Worm (Caenorhabditis elegans) whole organism, L2 larva: ENCODE results near the gene acdh-10.

Experiments
- C34F6.9 ChIP-seq: fragments of 150-350 bp; optimal IDR thresholded peaks from 2 replicates; lab custom pipeline; 2014; ENCODE audit warnings: missing biosample characterization, missing genetic modification characterization
- F13H6.1 ChIP-seq: sonication (generic microtip); optimal IDR thresholded peaks from 2 replicates; lab custom pipeline; 2016; ENCODE audit warnings: missing genetic modification characterization, missing compliant biosample characterization
- R02D3.7 ChIP-seq: fragments of 150-350 bp; optimal IDR thresholded peaks from 2 replicates; lab custom pipeline; 2014; ENCODE audit warnings: missing biosample characterization, missing genetic modification characterization
- ZK546.5 ChIP-seq: sonication (generic microtip); optimal IDR thresholded peaks from 2 replicates; lab custom pipeline; 2017; ENCODE audit warnings: missing biosample characterization, missing genetic modification characterization
- alr-1 ChIP-seq: fragments of 150-350 bp; optimal IDR thresholded peaks from 2 replicates; lab custom pipeline; 2014; ENCODE audit warnings: missing biosample characterization, missing genetic modification characterization
- ama-1 ChIP-seq: fragments of 150-350 bp; optimal IDR thresholded peaks from 2 replicates; lab custom pipeline; 2018; ENCODE audit warnings: inconsistent platforms
- blmp-1 ChIP-seq: sonication (generic microtip); optimal IDR thresholded peaks from 2 replicates; lab custom pipeline; 2017; ENCODE audit warnings: missing genetic modification characterization, mild to moderate bottlenecking, missing compliant biosample characterization, antibody characterized with exemption, moderate library complexity; ENCODE audit not compliant: insufficient read depth
- ceh-16 ChIP-seq: fragments of 150-350 bp; optimal IDR thresholded peaks from 2 replicates; lab custom pipeline; 2014; ENCODE audit warnings: missing biosample characterization, missing genetic modification characterization
- ceh-82 ChIP-seq: fragments of 150-350 bp; optimal IDR thresholded peaks from 2 replicates; lab custom pipeline; 2014; ENCODE audit warnings: missing biosample characterization, missing genetic modification characterization
- crh-2 ChIP-seq: sonication (generic microtip); optimal IDR thresholded peaks from 2 replicates; lab custom pipeline; 2017; ENCODE audit warnings: missing biosample characterization, missing genetic modification characterization
- dmd-4 ChIP-seq: sonication (generic microtip); optimal IDR thresholded peaks from 2 replicates; lab custom pipeline; 2017; ENCODE audit warnings: missing biosample characterization, missing genetic modification characterization
- egl-27 ChIP-seq: sonication (generic microtip); optimal IDR thresholded peaks from 3 replicates; lab custom pipeline; 2017; ENCODE audit warnings: missing biosample characterization, missing genetic modification reagents, missing genetic modification characterization
- elt-3 ChIP-seq: sonication (generic microtip); optimal IDR thresholded peaks from 2 replicates; lab custom pipeline; 2017; ENCODE audit warnings: missing biosample characterization, missing genetic modification characterization
- fos-1 ChIP-seq: fragments of 150-350 bp; optimal IDR thresholded peaks from 2 replicates; lab custom pipeline; 2014; ENCODE audit warnings: missing biosample characterization, missing genetic modification characterization
- gmeb-1 ChIP-seq: fragments of 150-350 bp; optimal IDR thresholded peaks from 2 replicates; lab custom pipeline; 2014; ENCODE audit warnings: missing biosample characterization, missing genetic modification characterization
- lin-11 ChIP-seq: fragments of 150-350 bp; sonication (generic microtip); optimal IDR thresholded peaks from 2 replicates; lab custom pipeline; 2014; ENCODE audit warnings: missing biosample characterization, missing genetic modification characterization, inconsistent platforms, mixed read lengths
- lin-13 ChIP-seq: fragments of 150-350 bp; optimal IDR thresholded peaks from 2 replicates; lab custom pipeline; 2014; ENCODE audit warnings: missing biosample characterization, missing genetic modification reagents, missing genetic modification characterization
- lsy-2 ChIP-seq, 2 experiments: fragments of 150-350 bp in 1 of 2; sonication (generic microtip) in 1 of 2; optimal IDR thresholded peaks; 2 replicates each; lab custom pipeline; 2014 to 2017; ENCODE audit warnings: missing biosample characterization in 2 of 2, missing genetic modification characterization in 2 of 2
- mab-5 ChIP-seq: fragments of 150-350 bp; optimal IDR thresholded peaks from 2 replicates; lab custom pipeline; 2014; ENCODE audit warnings: missing biosample characterization, missing genetic modification characterization
- nhr-10 ChIP-seq: sonication (generic microtip); optimal IDR thresholded peaks from 2 replicates; lab custom pipeline; 2017; ENCODE audit warnings: missing biosample characterization, missing genetic modification characterization
- nhr-11 ChIP-seq: fragments of 150-350 bp; optimal IDR thresholded peaks from 2 replicates; lab custom pipeline; 2014; ENCODE audit warnings: missing biosample characterization, missing genetic modification characterization
- nhr-12 ChIP-seq: fragments of 150-350 bp; optimal IDR thresholded peaks from 2 replicates; lab custom pipeline; 2014; ENCODE audit warnings: missing biosample characterization, missing genetic modification characterization
- nhr-129 ChIP-seq: fragments of 150-350 bp; optimal IDR thresholded peaks from 2 replicates; lab custom pipeline; 2014; ENCODE audit warnings: missing biosample characterization, missing genetic modification characterization
- nhr-21 ChIP-seq: fragments of 150-350 bp; optimal IDR thresholded peaks from 2 replicates; lab custom pipeline; 2014; ENCODE audit warnings: missing biosample characterization, missing genetic modification characterization
- nhr-237 ChIP-seq: fragments of 150-350 bp; optimal IDR thresholded peaks from 2 replicates; lab custom pipeline; 2014; ENCODE audit warnings: missing biosample characterization, missing genetic modification characterization
- nhr-25 ChIP-seq: fragments of 150-350 bp; sonication (generic microtip); optimal IDR thresholded peaks from 3 replicates; lab custom pipeline; 2014; ENCODE audit warnings: missing biosample characterization, missing genetic modification characterization
- nhr-6 ChIP-seq: fragments of 150-350 bp; optimal IDR thresholded peaks from 2 replicates; lab custom pipeline; 2014; ENCODE audit warnings: missing biosample characterization, missing genetic modification characterization
- nhr-77 ChIP-seq: fragments of 150-350 bp; optimal IDR thresholded peaks from 2 replicates; lab custom pipeline; 2014; ENCODE audit warnings: missing biosample characterization, missing genetic modification characterization
- sem-4 ChIP-seq: fragments of 150-350 bp; optimal IDR thresholded peaks from 2 replicates; lab custom pipeline; 2014; ENCODE audit warnings: missing biosample characterization, missing genetic modification reagents, missing genetic modification characterization
- skn-1 ChIP-seq: sonication (generic microtip); optimal IDR thresholded peaks from 2 replicates; lab custom pipeline; 2017; ENCODE audit warnings: missing biosample characterization, missing genetic modification characterization
- sma-3 ChIP-seq: sonication (generic microtip); optimal IDR thresholded peaks from 2 replicates; lab custom pipeline; 2016; ENCODE audit warnings: missing genetic modification reagents, missing genetic modification characterization, missing compliant biosample characterization
- sma-9 ChIP-seq, 2 experiments: fragments of 150-350 bp in 1 of 2; sonication (generic microtip) in 1 of 2; optimal IDR thresholded peaks; 2 replicates each; lab custom pipeline; 2014 to 2016; ENCODE audit warnings: missing genetic modification characterization in 2 of 2, mild to moderate bottlenecking in 1 of 2, missing biosample characterization in 1 of 2, missing compliant biosample characterization in 1 of 2, missing genetic modification reagents in 1 of 2, moderate library complexity in 1 of 2
- unc-39 ChIP-seq: fragments of 150-350 bp; optimal IDR thresholded peaks from 2 replicates; lab custom pipeline; 2014; ENCODE audit warnings: missing biosample characterization, missing genetic modification characterization
- unc-55 ChIP-seq: fragments of 150-350 bp; sonication (generic microtip); optimal IDR thresholded peaks from 3 replicates; lab custom pipeline; 2014; ENCODE audit warnings: missing biosample characterization, missing genetic modification reagents, missing genetic modification characterization
- zag-1 ChIP-seq: fragments of 150-350 bp; optimal IDR thresholded peaks from 2 replicates; lab custom pipeline; 2014; ENCODE audit warnings: missing biosample characterization, missing genetic modification characterization
- ztf-1 ChIP-seq: fragments of 200-800 bp; sonication (Bioruptor generic); conservative IDR thresholded peaks from 2 replicates; pipeline ENCODE4 v1.3.6; 2022; ENCODE audit warnings: missing genetic modification characterization, missing compliant biosample characterization
- ztf-11 ChIP-seq: sonication (generic microtip); optimal IDR thresholded peaks from 2 replicates; lab custom pipeline; 2017; ENCODE audit warnings: missing biosample characterization, missing genetic modification characterization
- ztf-4 ChIP-seq: fragments of 150-350 bp; optimal IDR thresholded peaks from 2 replicates; lab custom pipeline; 2014; ENCODE audit warnings: missing biosample characterization, missing genetic modification characterization

acdh-10 gene

DNA sequence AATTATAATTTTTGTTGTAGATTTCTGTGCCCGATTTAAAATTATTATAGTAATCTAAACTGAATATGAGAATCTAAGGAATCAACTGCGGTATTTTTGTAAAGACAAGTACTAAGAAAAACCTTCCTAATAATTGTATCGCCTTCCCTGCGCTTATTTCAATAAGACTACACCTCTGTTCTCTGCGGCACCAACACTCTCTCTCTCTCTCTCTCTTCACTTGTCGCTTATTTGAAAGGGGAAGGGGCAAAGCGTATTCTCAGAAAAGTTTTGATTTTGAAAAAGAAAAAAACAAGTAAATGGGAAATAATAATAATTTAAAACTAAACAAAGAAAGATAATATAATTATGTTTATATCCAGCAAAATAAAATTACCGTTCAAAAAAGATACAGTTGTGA is 33.5 kb downstream of the acdh-10 start:
- TF ChIP-seq mab-5 (tag; lab: Kevin White, UChicago) (peak; percentile 72), nhr-129 (tag; lab: Kevin White, UChicago) (peak; percentile 87), ceh-16 (tag; lab: Kevin White, UChicago) (no peak), elt-3 (tag; lab: Kevin White, UChicago) (no peak), egl-27 (tag; lab: Kevin White, UChicago) (peak; percentile 56), nhr-77 (peak; percentile 72), crh-2 (tag; lab: Kevin White, UChicago) (peak; percentile 70), lsy-2 (tag; optimal IDR thresholded peaks at IDR 0.05; lab: Kevin White, UChicago) (peak in 1 of 2 experiments; percentile 71), nhr-21 (peak; percentile 66), lin-11 (no peak), C34F6.9 (tag; lab: Kevin White, UChicago) (peak; percentile 71), zag-1 (tag; lab: Kevin White, UChicago) (peak; percentile 24), nhr-10 (tag; lab: Kevin White, UChicago) (peak; percentile 28), lin-13 (GFP tag; lab: Kevin White, UChicago) (peak; percentile 69), sma-3 (GFP tag; lab: Kevin White, UChicago) (peak; percentile 45), nhr-237 (tag; lab: Kevin White, UChicago) (peak; percentile 68), unc-39 (tag; lab: Kevin White, UChicago) (no peak), fos-1 (peak; percentile 70), F13H6.1 (tag; lab: Kevin White, UChicago) (peak; percentile 58), ztf-11 (tag; lab: Kevin White, UChicago) (no peak), ceh-82 (tag; lab: Kevin White, UChicago) (peak; percentile 50), nhr-6 (tag; lab: Kevin White, UChicago) (peak; percentile 53), unc-55 (GFP tag; lab: Kevin White, UChicago) (peak; percentile 90), sma-9 (GFP tag; optimal IDR thresholded peaks at IDR 0.05; lab: Kevin White, UChicago) (peak; percentile 41), sma-9 (tag; optimal IDR thresholded peaks at IDR 0.05; lab: Kevin White, UChicago) (no peak), nhr-11 (tag; lab: Kevin White, UChicago) (peak; percentile 16), dmd-4 (tag; lab: Kevin White, UChicago) (no peak), gmeb-1 (tag; lab: Kevin White, UChicago) (peak; percentile 77), sem-4 (tag; lab: Kevin White, UChicago) (no peak)

- TF ChIP-seq ztf-4 (no peak), ZK546.5 (tag; lab: Kevin White, UChicago) (no peak), lin-11 (no peak), unc-55 (GFP tag; lab: Kevin White, UChicago) (no peak), ceh-82 (tag; lab: Kevin White, UChicago) (no peak), nhr-25 (tag; lab: Kevin White, UChicago) (no peak), ama-1 (lab: Kevin White, UChicago) (no peak), unc-39 (tag; lab: Kevin White, UChicago) (no peak), ztf-1 (no peak), alr-1 (tag; lab: Kevin White, UChicago) (no peak), ztf-11 (tag; lab: Kevin White, UChicago) (no peak), nhr-12 (tag; lab: Kevin White, UChicago) (no peak)
Measured at ce11 chrX:17180135-17180534, 34.6 kb downstream of the acdh-10 start.

ce11 chrX:17178239-17178638 is 36.5 kb downstream of the acdh-10 start, which contains the start of gene B0302.2:
Gene B0302.2, plus strand, starts transcription at chrX:17178539.
- no peak for TF ChIP-seq unc-55 (GFP tag; lab: Kevin White, UChicago)
- TF ChIP-seq lin-13 (GFP tag; lab: Kevin White, UChicago), result no peak
- no peak for TF ChIP-seq nhr-10 (tag; lab: Kevin White, UChicago)
- TF ChIP-seq ztf-11 (tag; lab: Kevin White, UChicago), result no peak
- TF ChIP-seq sma-9 (GFP tag; optimal IDR thresholded peaks at IDR 0.05; lab: Kevin White, UChicago), result no peak
- TF ChIP-seq sma-9 (tag; optimal IDR thresholded peaks at IDR 0.05; lab: Kevin White, UChicago), result no peak
- no peak for TF ChIP-seq nhr-11 (tag; lab: Kevin White, UChicago)
- TF ChIP-seq gmeb-1 (tag; lab: Kevin White, UChicago), result no peak
- TF ChIP-seq ama-1 (lab: Kevin White, UChicago), result no peak
- TF ChIP-seq zag-1 (tag; lab: Kevin White, UChicago), result no peak
- no peak for TF ChIP-seq blmp-1 (tag; lab: Kevin White, UChicago)
- TF ChIP-seq ceh-82 (tag; lab: Kevin White, UChicago), result no peak
- TF ChIP-seq fos-1, result no peak
- TF ChIP-seq R02D3.7 (tag; lab: Kevin White, UChicago), result no peak
- no peak for TF ChIP-seq skn-1
- TF ChIP-seq mab-5 (tag; lab: Kevin White, UChicago), result no peak
